Worm (Caenorhabditis elegans): Measurements from ENCODE around the gene F28H7.8.

The F28H7.8 gene

DNA sequence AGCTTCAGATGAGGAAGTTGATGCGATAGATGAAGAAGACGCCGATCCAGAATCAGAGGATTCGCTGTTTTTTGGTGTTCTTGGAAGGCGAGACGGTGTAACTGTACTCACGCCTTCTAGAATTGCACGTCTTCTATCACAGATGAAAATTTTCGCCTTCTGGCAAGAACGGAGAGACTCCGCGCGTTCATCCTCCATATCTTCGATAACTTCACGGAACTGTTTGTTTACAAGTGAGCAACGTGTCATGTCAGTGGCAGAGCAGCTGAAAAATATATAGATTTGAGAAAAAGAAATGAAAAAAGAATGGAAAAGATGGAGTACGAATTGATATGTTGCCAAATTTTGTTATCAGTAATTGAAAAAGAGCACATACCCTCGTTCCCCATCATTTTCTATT, 44.1 kb upstream of the F28H7.8 start:
- TF ChIP-seq nhr-25 (tag; optimal IDR thresholded peaks at IDR 0.05) (no peak), ztf-1 (GFP tag; conservative IDR thresholded peaks at IDR 0.05) (no peak), Y55F3AM.14 (GFP tag; optimal IDR thresholded peaks at IDR 0.05) (peak; percentile 56), nhr-129 (tag; optimal IDR thresholded peaks at IDR 0.05) (no peak)

DNA sequence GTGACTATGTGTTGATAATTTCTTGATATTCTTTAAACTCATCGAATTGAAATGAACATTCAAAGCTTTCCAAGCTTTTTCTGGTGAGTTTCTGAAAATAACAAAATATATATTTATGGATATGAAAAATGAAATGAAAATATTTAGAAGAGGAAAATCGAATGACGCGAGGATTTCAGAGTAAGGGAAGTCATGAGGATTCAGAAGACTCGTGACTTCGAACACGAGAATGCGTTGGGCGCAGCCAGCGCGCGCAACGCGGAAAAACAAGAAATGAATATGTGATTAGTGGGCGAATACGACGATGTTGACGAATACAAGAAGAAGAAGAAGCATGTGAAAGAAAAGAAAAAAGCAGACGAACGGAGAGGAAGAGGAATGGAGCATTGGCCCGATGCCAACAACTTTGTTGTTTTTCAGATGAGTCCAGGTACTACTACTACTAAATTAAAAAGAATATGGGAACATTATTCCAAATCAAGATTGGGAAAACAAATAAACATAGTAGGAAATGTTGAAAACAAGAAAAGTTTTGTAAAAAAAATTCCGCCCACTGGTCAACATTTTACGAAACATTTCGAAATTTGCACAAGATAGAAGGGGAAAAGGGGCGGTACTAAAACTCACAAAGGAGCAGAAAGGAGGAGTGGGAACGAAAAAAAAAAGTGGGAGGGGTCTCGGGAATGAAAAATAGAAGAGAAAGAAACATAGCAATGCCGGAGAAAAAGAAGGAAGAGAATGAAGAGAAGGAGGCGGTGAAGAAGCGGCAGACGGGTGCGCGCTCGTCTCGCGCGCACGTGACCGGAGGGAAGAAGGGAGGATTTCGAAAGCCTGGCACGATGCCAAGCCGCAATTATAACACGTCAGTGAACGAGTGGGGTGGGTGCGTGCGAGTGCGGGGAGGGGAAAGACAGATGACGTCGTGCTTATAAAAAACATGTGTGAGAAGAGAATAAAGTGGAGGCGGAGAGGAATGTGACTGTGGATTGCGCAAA, 43.3 kb upstream of the F28H7.8 start:
- peak; percentile 100 for TF ChIP-seq Y55F3AM.14 (GFP tag; optimal IDR thresholded peaks at IDR 0.05)
- peak; percentile 89 for TF ChIP-seq nhr-129 (tag; optimal IDR thresholded peaks at IDR 0.05)
- TF ChIP-seq ztf-1 (GFP tag; conservative IDR thresholded peaks at IDR 0.05): no peak
- TF ChIP-seq snpc-4 (tag; optimal IDR thresholded peaks at IDR 0.05): peak; percentile 95
- peak; percentile 94 for TF ChIP-seq nhr-25 (tag; optimal IDR thresholded peaks at IDR 0.05)
- no peak for TF ChIP-seq ZK546.5 (tag; optimal IDR thresholded peaks at IDR 0.05)
- TF ChIP-seq mab-5 (tag; optimal IDR thresholded peaks at IDR 0.05): peak; percentile 84
- TF ChIP-seq skn-1 (tag; optimal IDR thresholded peaks at IDR 0.05): no peak
- peak; percentile 16 for TF ChIP-seq nhr-12 (tag; optimal IDR thresholded peaks at IDR 0.05)
- no peak for TF ChIP-seq peb-1 (tag; optimal IDR thresholded peaks at IDR 0.05)
- peak; percentile 87 for TF ChIP-seq lin-13 (GFP tag; optimal IDR thresholded peaks at IDR 0.05)
- TF ChIP-seq C34F6.9 (tag; optimal IDR thresholded peaks at IDR 0.05): peak; percentile 95
- TF ChIP-seq ceh-82 (tag; optimal IDR thresholded peaks at IDR 0.05): peak; percentile 73
- peak; percentile 98 for TF ChIP-seq sem-4 (tag; optimal IDR thresholded peaks at IDR 0.05)
- TF ChIP-seq gmeb-1 (tag; optimal IDR thresholded peaks at IDR 0.05): peak; percentile 75
- peak; percentile 13 for TF ChIP-seq ztf-11 (tag; optimal IDR thresholded peaks at IDR 0.05)
- TF ChIP-seq unc-62 (GFP tag; optimal IDR thresholded peaks at IDR 0.05): peak; percentile 90
- TF ChIP-seq alr-1 (tag; optimal IDR thresholded peaks at IDR 0.05): no peak
- peak; percentile 43 for TF ChIP-seq unc-39 (tag; optimal IDR thresholded peaks at IDR 0.05)
- TF ChIP-seq sma-9 (GFP tag; optimal IDR thresholded peaks at IDR 0.05): peak; percentile 99
- no peak for TF ChIP-seq sma-9 (tag; optimal IDR thresholded peaks at IDR 0.05)
- no peak for TF ChIP-seq nhr-10 (tag; optimal IDR thresholded peaks at IDR 0.05)
- no peak for TF ChIP-seq R02D3.7 (tag; optimal IDR thresholded peaks at IDR 0.05)
- TF ChIP-seq nhr-6 (tag; optimal IDR thresholded peaks at IDR 0.05): peak; percentile 85
- TF ChIP-seq nhr-21 (tag; optimal IDR thresholded peaks at IDR 0.05): peak; percentile 91
- peak; percentile 94 for TF ChIP-seq zag-1 (tag; optimal IDR thresholded peaks at IDR 0.05)
- peak; percentile 17 for TF ChIP-seq lin-39 (tag; optimal IDR thresholded peaks at IDR 0.05)
- TF ChIP-seq lin-11 (tag; optimal IDR thresholded peaks at IDR 0.05): peak; percentile 90
- no peak for TF ChIP-seq aly-2 (tag; optimal IDR thresholded peaks at IDR 0.05)
- TF ChIP-seq ztf-4 (tag; optimal IDR thresholded peaks at IDR 0.05): peak; percentile 95
- no peak for TF ChIP-seq nhr-23 (tag; optimal IDR thresholded peaks at IDR 0.05)
- no peak for TF ChIP-seq nhr-77 (tag; optimal IDR thresholded peaks at IDR 0.05)
- peak; percentile 90 for TF ChIP-seq crh-2 (tag; optimal IDR thresholded peaks at IDR 0.05)
- peak; percentile 49 for TF ChIP-seq sma-3 (GFP tag; optimal IDR thresholded peaks at IDR 0.05)
- peak; percentile 80 for TF ChIP-seq blmp-1 (tag; optimal IDR thresholded peaks at IDR 0.05; ENCODE audit: insufficient read depth)
- TF ChIP-seq ceh-16 (tag; optimal IDR thresholded peaks at IDR 0.05): peak; percentile 94
- TF ChIP-seq lsy-2 (tag; optimal IDR thresholded peaks at IDR 0.05): peak; percentile 42 to 90
- peak; percentile 81 for TF ChIP-seq ama-1 (optimal IDR thresholded peaks at IDR 0.05)
- no peak for TF ChIP-seq elt-3 (tag; optimal IDR thresholded peaks at IDR 0.05)
- TF ChIP-seq egl-27 (tag; optimal IDR thresholded peaks at IDR 0.05): peak; percentile 87
- TF ChIP-seq F13H6.1 (tag; optimal IDR thresholded peaks at IDR 0.05): peak; percentile 95
- TF ChIP-seq unc-55 (GFP tag; optimal IDR thresholded peaks at IDR 0.05): peak; percentile 90
- no peak for TF ChIP-seq nhr-237 (tag; optimal IDR thresholded peaks at IDR 0.05)
- no peak for TF ChIP-seq nhr-11 (tag; optimal IDR thresholded peaks at IDR 0.05)
- peak; percentile 98 to 99 for TF ChIP-seq mdl-1 (tag; optimal IDR thresholded peaks at IDR 0.05)
- TF ChIP-seq dmd-4 (tag; optimal IDR thresholded peaks at IDR 0.05): no peak
- peak; percentile 74 for TF ChIP-seq fos-1 (tag; optimal IDR thresholded peaks at IDR 0.05)
- TF ChIP-seq elt-1 (tag; optimal IDR thresholded peaks at IDR 0.05): no peak
- no peak for TF ChIP-seq mbf-1 (tag; optimal IDR thresholded peaks at IDR 0.05)

Measured in whole organism, L2 larva.